Fruit fly (Drosophila melanogaster): ENCODE data around the gene rut.

The rut gene

dm6 chrX:14831713-14832561, 6.1 kb upstream of the rut start, which contains the start of gene CG14408:
Gene CG14408, minus strand, starts transcription at chrX:14832033.
- TF ChIP-seq tj (GFP tag; optimal IDR thresholded peaks at IDR 0.05) = no peak
- no peak for TF ChIP-seq bab1 (GFP tag; optimal IDR thresholded peaks at IDR 0.05)
- no peak for TF ChIP-seq CG33017 (tag; optimal IDR thresholded peaks at IDR 0.05)
- TF ChIP-seq CG7045 (GFP tag; optimal IDR thresholded peaks at IDR 0.05) = no peak
- TF ChIP-seq Hr96 (GFP tag; optimal IDR thresholded peaks at IDR 0.05) = no peak
- peak; percentile 28 for TF ChIP-seq toe (GFP tag; optimal IDR thresholded peaks at IDR 0.05)
- TF ChIP-seq kay (GFP tag; ENCODE audit: borderline replicate concordance) = peak; percentile 97
- no peak for TF ChIP-seq Clk (GFP tag; optimal IDR thresholded peaks at IDR 0.05)
- no peak for TF ChIP-seq pad (GFP tag; optimal IDR thresholded peaks at IDR 0.05)
- no peak for TF ChIP-seq Crg-1 (GFP tag; optimal IDR thresholded peaks at IDR 0.05)
- no peak for TF ChIP-seq CG12768 (GFP tag; optimal IDR thresholded peaks at IDR 0.05)
- no peak for TF ChIP-seq Mnt (GFP tag; optimal IDR thresholded peaks at IDR 0.05)
- no peak for TF ChIP-seq cic (GFP tag; optimal IDR thresholded peaks at IDR 0.05)
- no peak for TF ChIP-seq CG7101 (tag; optimal IDR thresholded peaks at IDR 0.05)
- no peak for TF ChIP-seq CG1620 (GFP tag; optimal IDR thresholded peaks at IDR 0.05)
- peak; percentile 99 for TF ChIP-seq ovo (GFP tag; optimal IDR thresholded peaks at IDR 0.05)
- no peak for TF ChIP-seq CG5204 (GFP tag; optimal IDR thresholded peaks at IDR 0.05)
- no peak for TF ChIP-seq CG14711 (tag; optimal IDR thresholded peaks at IDR 0.05)
- TF ChIP-seq CG11617 (GFP tag; optimal IDR thresholded peaks at IDR 0.05) = no peak
- peak in 1 of 2 experiments; percentile 70 for TF ChIP-seq cnc (optimal IDR thresholded peaks at IDR 0.05)

DNA sequence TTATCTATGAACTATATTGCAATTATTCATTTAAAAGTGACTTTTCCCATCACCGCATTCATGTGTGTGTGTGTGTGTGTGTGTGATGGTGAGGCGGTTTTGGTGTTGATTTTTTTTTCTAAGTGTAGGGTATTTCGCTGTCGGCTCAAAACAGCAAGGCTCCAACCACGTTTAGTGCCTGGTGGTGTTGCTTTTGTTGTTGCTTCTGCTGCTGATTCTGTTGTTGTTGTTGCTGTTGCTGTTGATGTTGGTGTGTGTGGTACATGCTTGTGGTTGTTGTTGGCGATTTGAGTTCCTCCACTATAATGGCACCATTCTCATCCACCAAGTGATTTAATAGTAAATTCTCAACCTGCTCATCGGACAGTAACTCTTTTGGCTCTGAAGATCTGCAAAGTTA, 1.8 kb upstream of the rut start:
- TF ChIP-seq tj (GFP tag; optimal IDR thresholded peaks at IDR 0.05) (no peak), Hr96 (GFP tag; optimal IDR thresholded peaks at IDR 0.05) (no peak), Crg-1 (GFP tag; optimal IDR thresholded peaks at IDR 0.05) (no peak)

- no peak for TF ChIP-seq kay (GFP tag; ENCODE audit: borderline replicate concordance)
- TF ChIP-seq Clk (GFP tag; optimal IDR thresholded peaks at IDR 0.05) = no peak
- TF ChIP-seq Mnt (GFP tag; optimal IDR thresholded peaks at IDR 0.05) = no peak
- TF ChIP-seq ovo (GFP tag; optimal IDR thresholded peaks at IDR 0.05) = no peak
- no peak for TF ChIP-seq CG5204 (GFP tag; optimal IDR thresholded peaks at IDR 0.05)
- TF ChIP-seq Hr96 (GFP tag; optimal IDR thresholded peaks at IDR 0.05) = no peak
Measured at dm6 chrX:14825470-14825787, 444 bp downstream of the rut start.

dm6 chrX:14824690-14825469, 993 bp downstream of the rut start:
- TF ChIP-seq tj (GFP tag; optimal IDR thresholded peaks at IDR 0.05) (no peak), ovo (GFP tag; optimal IDR thresholded peaks at IDR 0.05) (no peak), toe (GFP tag; optimal IDR thresholded peaks at IDR 0.05) (no peak), Hr96 (GFP tag; optimal IDR thresholded peaks at IDR 0.05) (no peak), CG33017 (tag; optimal IDR thresholded peaks at IDR 0.05) (no peak), CG12768 (GFP tag; optimal IDR thresholded peaks at IDR 0.05) (no peak), bab1 (GFP tag; optimal IDR thresholded peaks at IDR 0.05) (no peak), CG5204 (GFP tag; optimal IDR thresholded peaks at IDR 0.05) (no peak), pad (GFP tag; optimal IDR thresholded peaks at IDR 0.05) (no peak), CG11617 (GFP tag; optimal IDR thresholded peaks at IDR 0.05) (no peak), Mnt (GFP tag; optimal IDR thresholded peaks at IDR 0.05) (no peak), cnc (optimal IDR thresholded peaks at IDR 0.05) (no peak), CG1620 (GFP tag; optimal IDR thresholded peaks at IDR 0.05) (no peak), Clk (GFP tag; optimal IDR thresholded peaks at IDR 0.05) (no peak), CG14711 (tag; optimal IDR thresholded peaks at IDR 0.05) (no peak), cic (GFP tag; optimal IDR thresholded peaks at IDR 0.05) (no peak)

dm6 chrX:14812239-14812638, 13.6 kb downstream of the rut start:
- TF ChIP-seq CG12768 (GFP tag; optimal IDR thresholded peaks at IDR 0.05) = no peak
- TF ChIP-seq CG7101 (tag; optimal IDR thresholded peaks at IDR 0.05) = no peak
- no peak for TF ChIP-seq CG5204 (GFP tag; optimal IDR thresholded peaks at IDR 0.05)
- TF ChIP-seq cic (GFP tag; optimal IDR thresholded peaks at IDR 0.05) = no peak

dm6 chrX:14810433-14810832, 15.4 kb downstream of the rut start:
- TF ChIP-seq Mnt (GFP tag; optimal IDR thresholded peaks at IDR 0.05) = no peak
- TF ChIP-seq toe (GFP tag; optimal IDR thresholded peaks at IDR 0.05) = no peak
- no peak for TF ChIP-seq ovo (GFP tag; optimal IDR thresholded peaks at IDR 0.05)
- no peak for TF ChIP-seq kay (GFP tag; ENCODE audit: borderline replicate concordance)
- no peak for TF ChIP-seq CG5204 (GFP tag; optimal IDR thresholded peaks at IDR 0.05)
- TF ChIP-seq bab1 (GFP tag; optimal IDR thresholded peaks at IDR 0.05) = no peak
- TF ChIP-seq cnc (optimal IDR thresholded peaks at IDR 0.05) = no peak
- no peak for TF ChIP-seq tj (GFP tag; optimal IDR thresholded peaks at IDR 0.05)
- TF ChIP-seq CG7101 (tag; optimal IDR thresholded peaks at IDR 0.05) = peak; percentile 33
- no peak for TF ChIP-seq cic (GFP tag; optimal IDR thresholded peaks at IDR 0.05)
- no peak for TF ChIP-seq Hr96 (GFP tag; optimal IDR thresholded peaks at IDR 0.05)
- TF ChIP-seq CG7045 (GFP tag; optimal IDR thresholded peaks at IDR 0.05) = no peak
- no peak for TF ChIP-seq Crg-1 (GFP tag; optimal IDR thresholded peaks at IDR 0.05)
- no peak for TF ChIP-seq CG12768 (GFP tag; optimal IDR thresholded peaks at IDR 0.05)
- no peak for TF ChIP-seq Clk (GFP tag; optimal IDR thresholded peaks at IDR 0.05)
- no peak for TF ChIP-seq CG1620 (GFP tag; optimal IDR thresholded peaks at IDR 0.05)
- peak; percentile 50 for TF ChIP-seq CG14711 (tag; optimal IDR thresholded peaks at IDR 0.05)
- TF ChIP-seq pad (GFP tag; optimal IDR thresholded peaks at IDR 0.05) = no peak
- peak; percentile 38 for TF ChIP-seq CG33017 (tag; optimal IDR thresholded peaks at IDR 0.05)
- TF ChIP-seq CG11617 (GFP tag; optimal IDR thresholded peaks at IDR 0.05) = no peak

Measured in whole organism, adult.